Fruit fly (Drosophila melanogaster): ENCODE data around the gene CG4325.

dm6 chrX:2041981-2042847 is 1.4 kb downstream of the CG4325 start, which contains the start of the genes Actn and usp:
- no peak for TF ChIP-seq CG12768 (GFP tag; optimal IDR thresholded peaks at IDR 0.05)
- TF ChIP-seq CG7045 (GFP tag; optimal IDR thresholded peaks at IDR 0.05): no peak
